Worm (Caenorhabditis elegans) whole organism, L4/young adult: ENCODE data around the gene C17C3.1.

Experiments used
- W03F9.2 ChIP-seq: fragments of 150-350 bp; optimal IDR thresholded peaks from 2 replicates; lab custom pipeline; 2014; ENCODE audit warnings: missing biosample characterization, missing genetic modification characterization
- dao-5 ChIP-seq: sonication (generic microtip); optimal IDR thresholded peaks from 2 replicates; lab custom pipeline; 2016; ENCODE audit warnings: missing genotype, missing genetic modification characterization, moderate library complexity, missing compliant biosample characterization
- him-1 ChIP-seq: sonication (generic microtip); optimal IDR thresholded peaks from 2 replicates; lab custom pipeline; 2016; ENCODE audit warnings: missing genotype, missing genetic modification reagents, missing genetic modification characterization, missing compliant biosample characterization

The C17C3.1 gene

DNA sequence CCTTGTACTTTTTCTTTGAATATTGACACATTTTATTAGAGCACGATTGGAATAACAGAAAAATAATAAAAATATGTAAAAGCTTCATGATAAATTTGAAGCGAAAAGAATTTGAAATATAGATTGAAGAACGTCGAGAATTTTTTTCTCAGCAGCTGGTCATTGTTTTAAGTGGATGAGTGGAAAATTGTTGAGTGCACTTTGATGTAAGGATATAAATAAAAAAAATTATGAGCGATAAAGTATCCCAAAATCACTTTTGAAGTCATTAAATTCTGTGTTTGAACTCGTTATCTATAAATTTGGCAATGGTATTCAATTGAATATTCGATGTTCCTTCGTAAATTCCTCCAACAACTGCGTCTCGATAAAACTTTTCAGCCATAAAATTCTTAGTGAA lies 25.6 kb upstream of the C17C3.1 start, which contains the start of gene ins-13:
ins-13 (minus strand) TSS at position 101 of the 400 bp plus-strand sequence.
- TF ChIP-seq W03F9.2: no peak
- TF ChIP-seq him-1 (tag; lab: Kevin White, UChicago): no peak

DNA sequence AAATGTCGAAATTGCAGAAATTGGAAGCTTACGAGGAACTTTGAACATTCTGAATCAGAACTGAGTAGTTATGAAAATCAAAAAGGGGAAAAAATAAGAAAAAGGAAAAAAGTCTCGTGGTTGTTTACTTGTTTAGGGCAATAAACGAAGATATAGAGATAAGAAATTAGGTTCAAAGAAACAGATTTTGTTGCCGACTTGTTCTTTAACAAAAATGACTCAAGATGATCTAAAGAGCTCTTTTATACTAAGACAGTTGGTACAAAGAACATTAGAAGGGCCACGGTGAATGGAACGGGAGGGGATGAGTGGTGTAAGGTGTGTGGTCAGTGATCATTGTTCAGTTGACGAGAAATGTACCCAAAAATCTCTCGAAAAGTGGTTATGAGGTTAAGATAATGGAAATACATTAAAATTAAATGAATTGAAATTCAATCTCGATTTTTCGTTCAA lies 22.9 kb upstream of the C17C3.1 start, which contains the start of gene acdh-2:
acdh-2 (minus strand) TSS at position 51 of the 453 bp plus-strand sequence.
- TF ChIP-seq him-1 (tag; lab: Kevin White, UChicago) (no peak), dao-5 (tag; lab: Kevin White, UChicago) (no peak), W03F9.2 (no peak)

DNA sequence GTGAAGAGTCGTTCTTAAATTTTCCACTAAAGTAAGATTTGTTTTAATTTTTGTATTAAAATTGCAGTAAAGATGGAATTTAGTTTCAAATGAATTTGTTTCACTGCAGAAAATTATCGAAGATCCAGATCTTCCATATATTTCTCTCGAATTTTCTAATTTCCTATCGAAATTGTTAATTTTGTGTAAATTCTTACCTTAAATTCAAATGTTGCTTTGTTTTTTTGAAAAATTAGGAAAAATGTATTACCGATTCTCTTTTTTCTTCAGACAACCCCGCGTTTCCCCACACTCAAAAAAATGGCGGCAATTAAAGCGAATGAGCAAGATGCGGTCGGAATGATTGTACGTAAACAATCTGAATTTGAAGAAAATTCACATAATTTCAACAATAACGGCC lies 20.6 kb upstream of the C17C3.1 start, which contains the start of gene C17C3.6:
C17C3.6 (plus strand) TSS at position 301 of the 400 bp plus-strand sequence.
- TF ChIP-seq him-1 (tag; lab: Kevin White, UChicago) (no peak), W03F9.2 (no peak), dao-5 (tag; lab: Kevin White, UChicago) (no peak)

DNA sequence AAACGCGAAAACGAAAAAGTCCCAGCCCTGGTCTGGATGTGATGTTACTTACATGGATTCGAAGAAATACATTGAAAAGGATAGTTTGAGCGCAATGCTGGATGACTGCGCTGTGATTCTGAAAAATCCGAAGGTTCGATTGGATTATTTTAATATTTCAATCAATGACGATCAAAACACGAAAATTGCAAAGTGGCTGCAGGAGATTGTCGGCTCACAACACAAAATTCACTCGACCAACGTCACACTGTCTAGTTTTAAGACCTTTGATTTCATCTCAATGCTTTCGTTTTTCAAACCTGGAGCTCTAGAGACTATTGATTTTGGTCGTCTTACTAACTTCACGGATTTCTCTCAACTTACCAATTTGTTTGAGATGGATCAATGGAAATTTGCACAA lies 18.9 kb upstream of the C17C3.1 start, which contains the start of gene C17C3.5:
C17C3.5 (plus strand) TSS at position 301 of the 400 bp plus-strand sequence.
- no peak for TF ChIP-seq him-1 (tag; lab: Kevin White, UChicago)
- no peak for TF ChIP-seq W03F9.2

DNA sequence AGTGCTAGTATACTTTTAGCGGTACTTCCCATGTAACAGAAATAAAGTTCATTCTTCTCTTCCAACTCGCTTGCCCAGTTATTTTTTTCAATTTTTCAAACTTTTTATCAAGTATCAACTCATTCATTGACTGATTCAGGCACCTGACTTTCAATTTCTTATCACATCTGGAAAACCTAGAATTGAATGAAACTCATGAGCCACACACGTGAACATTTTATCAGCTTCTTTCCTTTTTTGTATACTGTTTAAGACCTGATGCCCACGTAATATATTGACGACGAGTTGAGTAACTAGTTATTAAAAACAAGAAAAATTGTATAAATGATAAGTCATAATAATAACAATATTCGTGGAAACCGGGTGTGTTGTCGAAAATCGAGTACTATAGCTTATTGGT lies 16.8 kb upstream of the C17C3.1 start:
- TF ChIP-seq dao-5 (tag; lab: Kevin White, UChicago) (no peak), him-1 (tag; lab: Kevin White, UChicago) (no peak), W03F9.2 (no peak)

DNA sequence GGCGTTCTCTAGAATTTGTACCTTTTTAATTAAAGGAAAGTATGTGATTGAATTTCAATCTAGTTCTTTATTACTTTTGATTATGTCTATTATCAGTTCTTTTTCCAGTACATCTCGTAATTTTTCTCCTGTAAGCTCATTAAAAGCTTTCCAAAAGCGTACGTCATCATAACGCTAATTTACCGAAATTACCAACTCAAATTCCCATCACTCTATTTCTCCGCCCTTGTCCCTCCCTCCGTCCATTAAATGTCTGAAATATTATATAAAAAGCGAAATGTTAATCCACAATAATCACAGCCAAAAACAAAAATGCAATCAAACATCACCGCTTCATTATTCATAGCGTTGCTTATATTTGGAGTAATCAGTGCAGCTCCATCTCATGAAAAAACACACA lies 16.1 kb upstream of the C17C3.1 start, which contains the start of gene ins-12:
ins-12 (plus strand) TSS at position 301 of the 400 bp plus-strand sequence.
- no peak for TF ChIP-seq dao-5 (tag; lab: Kevin White, UChicago)
- no peak for TF ChIP-seq him-1 (tag; lab: Kevin White, UChicago)
- no peak for TF ChIP-seq W03F9.2

DNA sequence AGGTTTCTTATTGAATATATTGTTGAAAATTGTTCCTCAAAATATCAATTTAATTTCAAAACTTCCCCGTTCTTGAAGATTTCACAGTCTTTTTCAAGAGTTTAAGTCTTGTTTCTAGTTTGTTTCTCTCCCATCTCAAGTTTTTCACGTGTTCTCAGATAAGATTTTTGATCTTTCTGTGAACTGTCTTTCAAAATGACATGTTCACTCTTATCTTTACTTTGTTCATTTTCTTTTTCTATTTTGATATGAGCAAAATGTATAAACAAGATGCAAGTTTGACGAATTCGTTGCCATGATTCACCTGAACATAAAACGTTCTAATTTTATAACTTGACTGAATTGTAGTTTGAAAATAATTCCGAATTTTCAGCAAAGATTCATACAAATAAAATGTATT lies 15.6 kb upstream of the C17C3.1 start:
- TF ChIP-seq him-1 (tag; lab: Kevin White, UChicago): no peak
- no peak for TF ChIP-seq W03F9.2
- TF ChIP-seq dao-5 (tag; lab: Kevin White, UChicago): no peak

DNA sequence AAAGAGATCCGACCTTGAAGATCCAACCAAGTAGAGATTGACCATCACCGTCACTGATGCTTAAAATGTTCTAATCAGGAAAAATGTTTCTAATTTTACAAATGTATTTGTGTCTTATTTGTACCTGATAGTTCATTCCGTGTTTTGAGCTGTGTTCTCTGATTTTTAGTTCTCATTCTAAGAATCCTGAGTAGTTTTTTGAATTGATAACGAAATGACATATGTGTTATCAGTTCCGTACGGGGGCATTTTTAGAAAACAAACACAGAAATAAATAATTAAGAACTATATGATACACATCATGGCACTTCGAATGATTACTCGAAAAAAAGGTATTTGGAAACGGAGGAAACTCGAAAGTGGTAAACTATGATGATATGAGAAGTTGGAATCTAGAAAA lies 14.8 kb upstream of the C17C3.1 start:
- no peak for TF ChIP-seq W03F9.2
- no peak for TF ChIP-seq dao-5 (tag; lab: Kevin White, UChicago)
- TF ChIP-seq him-1 (tag; lab: Kevin White, UChicago): no peak

DNA sequence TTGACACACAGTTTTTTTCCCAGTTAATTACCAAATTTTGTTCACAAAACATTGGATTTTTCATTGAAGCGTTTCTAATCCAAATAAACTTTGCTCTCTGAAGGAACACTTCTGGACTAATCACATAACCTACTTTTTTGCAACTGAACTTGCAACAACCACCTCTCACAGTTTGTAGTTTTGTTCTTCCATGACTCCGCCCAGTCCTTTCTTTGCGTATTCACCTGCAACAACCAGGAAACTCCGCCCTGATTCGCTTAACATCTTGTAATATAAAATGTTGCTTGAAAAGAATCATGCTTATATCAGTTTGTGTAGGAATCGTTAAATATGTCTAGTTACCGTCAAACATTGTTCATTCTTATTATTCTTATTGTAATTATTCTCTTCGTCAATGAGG lies 13.9 kb upstream of the C17C3.1 start, which contains the start of gene ins-11:
ins-11 (plus strand) TSS at position 301 of the 400 bp plus-strand sequence.
- TF ChIP-seq him-1 (tag; lab: Kevin White, UChicago): no peak
- no peak for TF ChIP-seq dao-5 (tag; lab: Kevin White, UChicago)
- no peak for TF ChIP-seq W03F9.2

DNA sequence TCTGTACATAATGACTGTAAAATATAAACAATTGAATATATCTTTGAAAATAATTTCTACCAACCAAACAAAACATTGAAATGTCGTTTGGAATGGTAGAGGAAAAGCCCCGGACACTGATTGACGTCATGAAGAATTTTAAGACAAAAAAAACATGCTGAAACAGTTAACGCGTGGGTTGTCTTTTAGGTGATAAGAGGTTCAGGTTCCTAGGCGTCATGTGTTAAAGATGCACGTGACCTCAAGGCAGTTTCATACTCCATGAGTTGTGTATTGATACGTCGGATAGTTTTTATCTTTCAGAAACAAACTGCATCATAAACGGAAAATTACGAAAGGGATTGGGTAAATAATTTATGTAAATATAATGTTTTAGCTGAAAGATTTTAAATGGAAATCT lies 13.2 kb upstream of the C17C3.1 start:
- TF ChIP-seq him-1 (tag; lab: Kevin White, UChicago): no peak

DNA sequence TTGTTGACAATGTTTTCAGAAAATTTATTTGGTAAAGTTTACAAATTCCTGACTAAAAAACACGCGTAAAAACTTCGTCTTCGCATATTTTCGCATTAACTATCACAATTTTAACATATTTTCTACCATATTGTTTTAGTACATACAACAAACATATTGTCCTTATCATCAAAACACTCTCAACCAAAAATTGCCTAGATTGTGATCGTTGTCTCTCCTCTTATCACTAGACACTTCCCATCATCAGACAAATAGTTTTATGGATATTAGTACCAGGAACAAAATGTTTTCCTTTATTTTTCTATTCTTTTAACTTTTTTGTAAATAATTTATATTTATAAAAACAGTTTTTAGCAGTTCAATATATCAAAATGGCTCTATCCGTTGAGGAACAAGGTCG lies 9.0 kb upstream of the C17C3.1 start, which contains the start of gene C17C3.3:
C17C3.3 (plus strand) TSS at position 346 of the 400 bp plus-strand sequence.
- TF ChIP-seq him-1 (tag; lab: Kevin White, UChicago): no peak
- no peak for TF ChIP-seq dao-5 (tag; lab: Kevin White, UChicago)
- no peak for TF ChIP-seq W03F9.2

DNA sequence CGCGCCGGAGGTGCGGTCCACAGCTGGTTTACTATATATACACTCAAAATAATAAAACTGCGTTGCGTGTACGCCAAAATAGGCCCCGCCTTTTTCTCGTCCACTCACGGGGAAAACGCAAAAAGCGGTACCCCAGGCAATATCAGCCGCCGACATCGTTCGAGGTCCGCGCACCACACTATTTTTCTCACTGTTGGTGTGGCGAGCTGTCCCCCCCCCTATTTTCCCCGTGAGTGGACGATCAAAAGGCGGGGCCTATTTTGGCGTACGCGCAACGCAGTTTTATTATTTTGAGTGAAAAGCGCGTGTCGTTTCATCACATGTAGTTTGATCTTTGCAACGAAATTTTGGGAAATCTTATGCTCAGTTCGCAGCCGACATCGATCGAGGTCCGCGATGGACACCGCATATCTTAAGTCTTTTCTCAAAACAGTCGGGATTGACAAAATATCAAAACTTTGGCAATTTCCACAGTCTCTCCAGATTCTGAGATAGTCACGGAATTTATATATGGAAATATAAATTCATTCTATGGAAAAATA lies 5.2 kb upstream of the C17C3.1 start:
- TF ChIP-seq him-1 (tag; lab: Kevin White, UChicago) (no peak), dao-5 (tag; lab: Kevin White, UChicago) (no peak), W03F9.2 (no peak)

DNA sequence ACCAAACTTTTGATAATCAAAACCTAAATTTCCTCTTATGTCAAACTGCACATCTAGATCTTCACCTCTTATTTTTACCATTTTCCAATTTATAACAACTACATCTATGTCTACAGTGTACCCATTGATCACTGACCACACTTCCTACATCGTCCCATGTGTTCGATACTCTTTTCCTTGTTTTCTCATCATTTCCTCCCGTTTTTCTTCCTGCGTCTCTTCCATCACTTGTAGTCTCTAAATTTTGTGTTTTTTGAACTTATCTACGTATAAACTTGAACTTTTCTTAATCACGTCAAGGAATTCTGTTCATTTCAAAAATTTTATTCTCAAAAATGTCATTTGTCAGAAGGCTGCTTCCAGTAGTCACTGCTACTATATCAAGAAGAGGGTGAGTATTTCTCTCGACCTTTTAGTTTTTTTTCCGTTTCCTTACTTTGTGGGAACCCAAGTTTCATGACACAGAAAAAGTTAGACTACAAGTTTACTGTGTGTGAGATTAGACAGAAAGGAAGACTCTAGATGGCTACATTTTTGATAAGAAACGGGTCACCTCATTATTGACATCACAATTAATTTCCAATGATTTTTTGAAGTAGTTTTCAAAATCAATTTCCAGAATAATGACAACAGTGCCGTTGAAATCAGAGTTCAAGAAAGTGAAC lies 1.8 kb downstream of the C17C3.1 start:
- no peak for TF ChIP-seq dao-5 (tag; lab: Kevin White, UChicago)
- TF ChIP-seq W03F9.2: no peak
- no peak for TF ChIP-seq him-1 (tag; lab: Kevin White, UChicago)

DNA sequence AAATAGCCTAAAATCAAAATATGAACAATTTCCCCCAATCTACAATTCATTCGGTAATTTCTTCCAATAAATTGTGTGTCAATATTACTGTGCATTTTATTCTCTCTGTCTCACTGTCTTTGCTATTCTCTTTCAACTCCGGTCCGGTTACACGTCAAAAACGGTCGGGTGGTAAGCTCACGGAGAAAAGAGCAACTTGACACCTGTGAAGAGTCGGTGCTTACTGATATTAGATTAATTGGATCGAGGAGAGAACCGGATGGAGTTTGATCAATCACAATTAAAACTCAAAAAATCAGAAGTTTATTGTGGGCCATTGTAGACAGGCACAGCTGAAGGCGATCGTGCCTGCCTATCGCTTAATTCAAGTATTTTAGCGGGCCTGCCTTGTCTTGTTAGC lies 4.6 kb downstream of the C17C3.1 start:
- no peak for TF ChIP-seq him-1 (tag; lab: Kevin White, UChicago)
- no peak for TF ChIP-seq dao-5 (tag; lab: Kevin White, UChicago)
- no peak for TF ChIP-seq W03F9.2
